Fruit fly (Drosophila melanogaster): ENCODE results near the gene brwl.

Gene brwl

DNA sequence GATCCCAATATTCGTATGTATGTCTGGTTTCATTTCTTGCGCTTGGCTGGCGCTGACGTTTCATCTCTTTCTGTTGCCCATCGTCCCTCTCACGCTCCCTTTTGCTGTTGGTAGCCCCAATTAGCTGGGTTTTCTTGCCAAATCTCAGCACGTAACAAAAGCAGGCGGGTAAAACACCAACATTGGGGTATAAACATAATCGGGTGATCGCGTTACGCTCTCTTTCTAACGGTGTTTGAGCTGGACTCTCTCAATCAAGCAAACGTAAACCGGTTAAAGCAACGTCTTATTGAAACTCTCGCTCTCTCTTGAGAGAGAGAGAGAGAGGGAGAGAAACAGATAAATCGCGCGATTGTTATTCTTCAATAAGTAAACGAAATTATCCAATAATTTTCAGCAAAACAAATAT lies 45.9 kb upstream of the brwl start (continued):
- TF ChIP-seq Dp (GFP tag; optimal IDR thresholded peaks at IDR 0.05) (no peak), otp (GFP tag; IDR thresholded peaks at IDR 0.05) (no peak), gsb (GFP tag; IDR thresholded peaks at IDR 0.05) (no peak), onecut (GFP tag; IDR thresholded peaks at IDR 0.05) (no peak), CG3281 (GFP tag; optimal IDR thresholded peaks at IDR 0.05) (no peak), Ets65A (GFP tag) (no peak), oc (tag; optimal IDR thresholded peaks at IDR 0.05) (peak; percentile 55), CG15269 (tag; optimal IDR thresholded peaks at IDR 0.05) (peak; percentile 70), yki (optimal IDR thresholded peaks at IDR 0.05) (peak; percentile 63), lov (optimal IDR thresholded peaks at IDR 0.05) (no peak), lov (GFP tag; IDR thresholded peaks at IDR 0.05) (no peak), CG34224 (GFP tag; IDR thresholded peaks at IDR 0.05; ENCODE audit: partially characterized antibody) (peak; percentile 32; the same call in 2 of the 3 replicates), ham (GFP tag; IDR thresholded peaks at IDR 0.05) (no peak), Sin3A (optimal IDR thresholded peaks at IDR 0.05) (no peak), Awh (GFP tag; IDR thresholded peaks at IDR 0.05) (peak; percentile 72), grau (tag; optimal IDR thresholded peaks at IDR 0.05) (no peak), Adf1 (GFP tag; IDR thresholded peaks at IDR 0.05) (no peak), Fer2 (tag; optimal IDR thresholded peaks at IDR 0.05) (no peak), CG10565 (GFP tag; optimal IDR thresholded peaks at IDR 0.05) (no peak), Aef1 (GFP tag; IDR thresholded peaks at IDR 0.05) (no peak), CG7271 (tag; optimal IDR thresholded peaks at IDR 0.05) (no peak), Ravus (GFP tag; IDR thresholded peaks at IDR 0.05) (no peak), Dll (GFP tag; IDR thresholded peaks at IDR 0.05; ENCODE audit: partially characterized antibody) (0 out of 4 replicates have a peak, but pooled peaks have one; percentile 20), CG18764 (GFP tag; optimal IDR thresholded peaks at IDR 0.05) (no peak), Vsx1 (GFP tag; optimal IDR thresholded peaks at IDR 0.05) (peak; percentile 90), YL-1 (GFP tag; optimal IDR thresholded peaks at IDR 0.05) (no peak), CG1792 (GFP tag; optimal IDR thresholded peaks at IDR 0.05) (no peak), pum (GFP tag; optimal IDR thresholded peaks at IDR 0.05) (no peak), wek (GFP tag; optimal IDR thresholded peaks at IDR 0.05) (peak; percentile 32), tna (GFP tag; IDR thresholded peaks at IDR 0.05; ENCODE audit: partially characterized antibody) (no peak), CG16813 (GFP tag; IDR thresholded peaks at IDR 0.05; ENCODE audit: partially characterized antibody) (no peak), HLH4C (GFP tag; IDR thresholded peaks at IDR 0.05; ENCODE audit: partially characterized antibody) (no peak), Med (GFP tag) (peak; percentile 48), fd64A (GFP tag; optimal IDR thresholded peaks at IDR 0.05) (no peak), Lim3 (GFP tag; IDR thresholded peaks at IDR 0.05) (no peak), CG4617 (GFP tag; optimal IDR thresholded peaks at IDR 0.05; ENCODE audit: borderline replicate concordance) (no peak), pho (GFP tag; optimal IDR thresholded peaks at IDR 0.05) (no peak), CG10274 (GFP tag; optimal IDR thresholded peaks at IDR 0.05) (no peak)

DNA sequence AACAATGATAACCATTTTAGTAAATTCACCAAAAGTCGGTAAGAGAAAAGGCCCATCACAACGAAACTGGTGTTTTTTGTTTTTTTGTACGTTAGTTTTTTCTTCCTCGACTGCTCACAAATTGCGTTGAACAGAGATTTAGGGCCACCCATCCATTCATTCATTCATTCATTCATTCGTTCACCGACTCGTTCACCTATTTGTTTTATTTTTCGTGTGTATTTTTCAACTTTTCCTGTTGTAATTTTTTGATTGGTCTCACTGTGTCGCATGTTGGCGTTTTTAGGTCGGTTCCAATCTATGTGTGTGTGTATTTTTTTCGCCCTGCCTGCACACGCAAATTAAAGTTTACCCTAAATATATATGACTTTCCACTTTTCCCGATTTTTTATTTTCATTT lies 43.8 kb upstream of the brwl start:
- TF ChIP-seq CG8388 (GFP tag; optimal IDR thresholded peaks at IDR 0.05) (peak; percentile 61), CG12236 (GFP tag; optimal IDR thresholded peaks at IDR 0.05) (peak; percentile 4), fd3F (GFP tag; optimal IDR thresholded peaks at IDR 0.05) (peak; percentile 0), row (GFP tag; IDR thresholded peaks at IDR 0.05) (0 out of 3 replicates have a peak, but pooled peaks have one; percentile 18), Ets65A (GFP tag) (no peak), CG14860 (GFP tag; IDR thresholded peaks at IDR 0.05; ENCODE audit: partially characterized antibody) (no peak), ci (GFP tag; IDR thresholded peaks at IDR 0.05) (0 out of 3 replicates have a peak, but pooled peaks have one; percentile 44), lov (optimal IDR thresholded peaks at IDR 0.05) (no peak), lov (GFP tag; IDR thresholded peaks at IDR 0.05) (no peak), CG8281 (tag; optimal IDR thresholded peaks at IDR 0.05) (peak; percentile 96), CG2199 (GFP tag; IDR thresholded peaks at IDR 0.05) (0 out of 3 replicates have a peak, but pooled peaks have one; percentile 37)
